Worm (Caenorhabditis elegans) whole organism, midembryonic: ENCODE results near the gene cnt-1.

ENCODE experiments used
- T22C8.4 ChIP-seq: fragments of 200-800 bp; sonication (Bioruptor generic); IDR thresholded peaks from 2 replicates; pipeline ENCODE4 v1.3.6; 2022; ENCODE audit warnings: missing genetic modification characterization, missing compliant biosample characterization
- cog-1 ChIP-seq: sonication (generic microtip); optimal IDR thresholded peaks from 2 replicates; lab custom pipeline; 2016; ENCODE audit warnings: missing genetic modification characterization, missing compliant biosample characterization
- flt-1 ChIP-seq: fragments of 200-800 bp; sonication (Bioruptor generic); IDR thresholded peaks from 2 replicates; pipeline ENCODE4 v1.3.6; 2022; ENCODE audit warnings: missing genetic modification characterization, missing compliant biosample characterization
- klf-2 ChIP-seq: fragments of 200-800 bp; sonication (Bioruptor generic); conservative IDR thresholded peaks from 2 replicates; pipeline ENCODE4 v1.3.6; 2022; ENCODE audit warnings: missing genetic modification reagents, missing genetic modification characterization, missing compliant biosample characterization
- med-1 ChIP-seq: sonication (generic microtip); optimal IDR thresholded peaks from 2 replicates; lab custom pipeline; 2017; ENCODE audit warnings: missing genetic modification characterization, mild to moderate bottlenecking, missing compliant biosample characterization, antibody characterized with exemption, missing genetic modification reagents; ENCODE audit not compliant: insufficient read depth
- ref-1 ChIP-seq: fragments of 200-800 bp; sonication (Bioruptor generic); conservative IDR thresholded peaks from 2 replicates; pipeline ENCODE4 v1.3.6; 2022; ENCODE audit warnings: missing genetic modification reagents, missing genetic modification characterization, missing compliant biosample characterization
- tab-1 ChIP-seq: fragments of 200-800 bp; sonication (Bioruptor generic); IDR thresholded peaks from 2 replicates; pipeline ENCODE4 v1.3.6; 2022; ENCODE audit warnings: missing genetic modification characterization, missing compliant biosample characterization
- ztf-23 ChIP-seq: fragments of 200-800 bp; sonication (Bioruptor generic); IDR thresholded peaks from 2 replicates; pipeline ENCODE4 v1.3.6; 2022; ENCODE audit warnings: missing genetic modification reagents, missing genetic modification characterization, missing compliant biosample characterization
- ztf-29 ChIP-seq: fragments of 200-800 bp; sonication (Bioruptor generic); IDR thresholded peaks from 2 replicates; pipeline ENCODE4 v1.3.6; 2022; ENCODE audit warnings: missing genetic modification reagents, missing genetic modification characterization, missing compliant biosample characterization

DNA sequence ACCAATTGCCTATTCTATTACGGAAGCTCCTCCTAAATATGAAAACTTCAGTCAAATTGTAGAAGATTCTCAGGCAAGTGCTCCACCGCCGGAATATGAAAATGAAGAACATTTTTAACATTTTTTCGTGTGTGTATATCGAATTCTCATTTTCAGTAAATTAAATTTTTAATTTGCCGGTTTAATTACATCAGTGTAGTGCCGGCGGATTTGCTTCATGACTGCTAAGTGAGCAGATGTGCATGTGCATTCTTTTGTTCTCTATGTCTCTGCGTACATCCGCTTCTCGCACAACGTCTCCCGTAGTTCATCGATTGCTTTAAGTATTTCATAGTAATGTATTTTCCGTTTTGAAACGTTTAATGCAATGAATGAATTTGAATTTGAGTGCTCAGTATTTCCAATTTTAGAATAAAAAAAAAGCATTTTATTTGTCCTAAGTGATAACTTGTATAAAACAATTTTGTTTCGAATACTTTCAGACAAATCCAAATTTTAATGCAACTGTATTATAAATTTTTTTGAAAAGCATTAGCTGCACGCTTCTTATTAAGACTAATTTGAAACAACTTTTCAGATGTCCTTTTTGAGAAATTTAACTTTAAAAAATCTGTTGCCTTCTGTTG is 21.1 kb downstream of the cnt-1 start, which contains the start of gene Y17G7B.22:
- no peak for TF ChIP-seq ztf-29 (GFP tag; lab: Robert Waterston, UW)
- no peak for TF ChIP-seq tab-1 (GFP tag; lab: Robert Waterston, UW)
- TF ChIP-seq med-1 (GFP tag; lab: Kevin White, UChicago) = no peak
- TF ChIP-seq cog-1 (tag; lab: Kevin White, UChicago) = no peak
- no peak for TF ChIP-seq flt-1
- no peak for TF ChIP-seq klf-2 (GFP tag; lab: Robert Waterston, UW)
- no peak for TF ChIP-seq ref-1 (GFP tag; lab: Robert Waterston, UW)
- no peak for TF ChIP-seq T22C8.4 (GFP tag; lab: Robert Waterston, UW)
- no peak for TF ChIP-seq ztf-23 (GFP tag; lab: Robert Waterston, UW)
